Worm (Caenorhabditis elegans) whole organism, early embryonic: ENCODE data around the gene nhr-87.

Source experiments
- B0310.2 ChIP-seq: sonication (generic microtip); optimal IDR thresholded peaks from 2 replicates; lab custom pipeline; 2016; ENCODE audit warnings: mild to moderate bottlenecking, missing genetic modification characterization, missing compliant biosample characterization
- F13C5.2 ChIP-seq: sonication (generic microtip); optimal IDR thresholded peaks from 2 replicates; lab custom pipeline; 2017; ENCODE audit warnings: mild to moderate bottlenecking, missing genetic modification characterization, inconsistent platforms, missing compliant biosample characterization
- aly-1 ChIP-seq: sonication (generic microtip); optimal IDR thresholded peaks from 2 replicates; lab custom pipeline; 2016; ENCODE audit warnings: missing genetic modification characterization, missing compliant biosample characterization
- ama-1 ChIP-seq: fragments of 150-350 bp; optimal IDR thresholded peaks from 2 replicates; lab custom pipeline; 2014
- ceh-13 ChIP-seq: fragments of 200-800 bp; sonication (Bioruptor generic); optimal IDR thresholded peaks from 2 replicates; lab custom pipeline; 2018; ENCODE audit warnings: mild to moderate bottlenecking, missing genetic modification characterization, missing compliant biosample characterization
- flt-1 ChIP-seq: fragments of 200-800 bp; sonication (Bioruptor generic); IDR thresholded peaks from 2 replicates; pipeline ENCODE4 v1.3.6; 2022; ENCODE audit warnings: missing genetic modification characterization, missing compliant biosample characterization
- hnd-1 ChIP-seq: sonication (generic microtip); optimal IDR thresholded peaks from 2 replicates; lab custom pipeline; 2016; ENCODE audit warnings: missing genetic modification characterization, missing compliant biosample characterization
- pes-1 ChIP-seq: fragments of 200-800 bp; sonication (Bioruptor generic); IDR thresholded peaks from 2 replicates; pipeline ENCODE4 v1.3.6; 2022; ENCODE audit warnings: missing genetic modification reagents, missing genetic modification characterization, missing compliant biosample characterization
- tbx-11 ChIP-seq: fragments of 200-800 bp; sonication (Bioruptor generic); IDR thresholded peaks from 2 replicates; pipeline ENCODE4 v1.3.6; 2022; ENCODE audit warnings: missing genetic modification characterization, missing compliant biosample characterization
- tbx-37 ChIP-seq: fragments of 200-800 bp; sonication (Bioruptor generic); conservative IDR thresholded peaks from 2 replicates; pipeline ENCODE4 v1.3.6; 2022; ENCODE audit warnings: missing genetic modification reagents, missing genetic modification characterization, missing compliant biosample characterization
- tra-4 ChIP-seq: sonication (generic microtip); optimal IDR thresholded peaks from 2 replicates; lab custom pipeline; 2017; ENCODE audit warnings: missing genetic modification characterization, missing compliant biosample characterization

ce11 chrIV:1619519-1620311 is 4.1 kb upstream of the nhr-87 start, which contains the start of gene nhr-92:
- no peak for TF ChIP-seq flt-1 (GFP tag; lab: Robert Waterston, UW)
- no peak for TF ChIP-seq ama-1 (lab: Kevin White, UChicago)
- no peak for TF ChIP-seq F13C5.2
- no peak for TF ChIP-seq tbx-37 (GFP tag; lab: Robert Waterston, UW)
- no peak for TF ChIP-seq B0310.2 (tag; lab: Kevin White, UChicago)
- TF ChIP-seq pes-1 (GFP tag; lab: Robert Waterston, UW): no peak
- TF ChIP-seq hnd-1 (tag; lab: Kevin White, UChicago): no peak
- TF ChIP-seq aly-1: no peak
- no peak for TF ChIP-seq tbx-11 (GFP tag; lab: Robert Waterston, UW)
- no peak for TF ChIP-seq tra-4 (tag; lab: Kevin White, UChicago)
- TF ChIP-seq ceh-13 (GFP tag; lab: Kevin White, UChicago): no peak
